Worm (Caenorhabditis elegans): ENCODE measurements around the gene ykt-6.

DNA sequence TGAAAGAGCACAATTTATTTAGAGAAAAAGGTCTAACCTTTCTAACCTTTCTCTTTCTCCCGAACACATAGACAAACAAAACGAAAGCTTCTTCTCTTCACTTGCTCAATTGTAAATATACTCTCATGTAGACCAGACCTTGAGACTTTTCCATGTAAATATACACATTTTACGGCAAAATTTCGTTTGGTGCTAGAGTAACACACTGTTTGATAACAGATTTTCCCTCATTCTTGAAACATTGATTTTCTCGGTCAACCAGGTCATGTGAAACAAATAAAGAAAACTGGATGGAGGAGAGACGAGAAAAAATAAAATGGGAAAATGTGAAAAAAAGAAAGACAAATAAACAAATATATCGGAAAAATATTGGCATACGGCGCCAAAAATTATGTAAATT, 34.6 kb upstream of the ykt-6 start:
- TF ChIP-seq zag-1 (tag; optimal IDR thresholded peaks at IDR 0.05) (no peak), C04F5.9 (tag; optimal IDR thresholded peaks at IDR 0.05) (no peak), unc-86 (tag; optimal IDR thresholded peaks at IDR 0.05) (no peak), F16B12.6 (tag; optimal IDR thresholded peaks at IDR 0.05) (no peak)

All from whole organism, L1 larva.